Worm (Caenorhabditis elegans): ENCODE results near the gene T24H10.1.

DNA sequence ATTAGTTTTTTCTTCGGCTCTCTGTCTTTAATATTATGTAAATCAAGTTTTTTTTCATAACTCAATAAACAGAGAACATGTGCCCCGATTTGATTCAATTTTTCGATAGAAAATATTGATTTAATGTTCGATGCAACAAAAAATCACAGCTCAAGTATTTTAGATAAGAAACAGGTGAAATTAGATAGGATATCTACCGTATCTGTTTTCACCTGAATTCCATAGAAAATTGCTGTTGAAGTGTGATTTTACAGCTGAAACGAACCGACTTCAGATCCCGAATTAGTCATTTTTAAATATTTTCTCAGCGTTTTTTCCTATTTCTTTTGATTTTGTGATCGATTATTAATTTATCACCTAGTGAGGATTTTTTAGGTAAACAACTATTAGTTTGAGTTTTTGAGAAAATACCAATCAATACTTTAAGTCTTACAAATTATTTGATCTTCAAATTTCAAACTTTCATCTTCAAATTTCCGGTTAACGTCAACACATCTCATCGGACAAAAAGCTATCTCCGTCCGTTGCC lies 40.1 kb downstream of the T24H10.1 start, which contains the start of gene Y9C2UA.1:
- TF ChIP-seq rpc-1 (optimal IDR thresholded peaks at IDR 0.05) (no peak), rpc-1 (tag; optimal IDR thresholded peaks at IDR 0.05) (no peak), athp-1 (tag; optimal IDR thresholded peaks at IDR 0.05) (no peak), pha-4 (tag; optimal IDR thresholded peaks at IDR 0.05) (no peak), chd-7 (tag; optimal IDR thresholded peaks at IDR 0.05) (no peak)

All from whole organism, young adult.